Fruit fly (Drosophila melanogaster) whole organism, prepupa: ENCODE measurements around the gene Sfp79B.

ENCODE experiments used
- CG6854 ChIP-seq: fragments of 200-800 bp; sonication (Bioruptor generic); optimal IDR thresholded peaks from 2 replicates; lab custom pipeline; 2017; ENCODE audit warnings: missing biosample characterization, mild to moderate bottlenecking, missing genetic modification characterization
- Gug ChIP-seq: fragments of 200-800 bp; sonication (Bioruptor generic); IDR thresholded peaks from 2 replicates; pipeline ENCODE4 v1.3.6; 2022; ENCODE audit warnings: missing biosample characterization, missing genetic modification characterization
- Hr38 ChIP-seq: sonication (Bioruptor generic); optimal IDR thresholded peaks from 2 replicates; lab custom pipeline; 2016; ENCODE audit warnings: missing biosample characterization, missing genetic modification characterization
- OdsH ChIP-seq: fragments of 200-800 bp; sonication (Bioruptor generic); optimal IDR thresholded peaks from 3 replicates; lab custom pipeline; 2016; ENCODE audit warnings: missing biosample characterization, missing genetic modification characterization
- achi ChIP-seq: fragments of 200-800 bp; sonication (Bioruptor generic); optimal IDR thresholded peaks from 3 replicates; lab custom pipeline; 2016; ENCODE audit warnings: missing biosample characterization, missing genetic modification characterization
- fkh ChIP-seq: fragments of 200-800 bp; sonication (Bioruptor generic); optimal IDR thresholded peaks from 3 replicates; lab custom pipeline; 2017; ENCODE audit warnings: missing biosample characterization, mild to moderate bottlenecking, missing genetic modification characterization, moderate library complexity

DNA sequence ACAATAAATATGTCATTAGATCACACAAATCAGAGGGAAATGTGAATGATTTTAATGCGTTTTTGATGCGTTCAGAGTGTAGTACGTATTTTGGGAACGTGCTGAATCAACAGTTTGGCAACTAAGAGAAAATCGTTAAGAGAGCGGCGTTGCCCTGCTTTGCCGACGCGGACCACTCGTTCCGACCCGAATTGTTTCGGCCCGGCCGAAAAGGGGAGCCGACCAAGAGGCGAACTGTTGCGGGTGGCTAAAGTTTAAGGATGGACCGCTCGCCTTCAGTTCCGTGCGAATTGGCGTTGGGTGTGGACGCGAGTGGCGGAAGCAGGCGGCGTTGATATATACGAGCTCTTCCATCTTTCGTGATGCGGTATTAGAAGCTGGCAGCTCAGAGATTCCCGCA lies 45.4 kb upstream of the Sfp79B start, which contains the start of gene Oct-TyrR:
- TF ChIP-seq CG6854 (GFP tag; lab: Kevin White, UChicago) (no peak), OdsH (GFP tag; lab: Kevin White, UChicago) (no peak), achi (GFP tag; lab: Kevin White, UChicago) (no peak), Hr38 (GFP tag; lab: Kevin White, UChicago) (no peak), fkh (GFP tag; lab: Kevin White, UChicago) (no peak), Gug (GFP tag; lab: Robert Waterston, UW) (no peak)
